Worm (Caenorhabditis elegans): Measurements from ENCODE around the gene R166.2.

The R166.2 gene

DNA sequence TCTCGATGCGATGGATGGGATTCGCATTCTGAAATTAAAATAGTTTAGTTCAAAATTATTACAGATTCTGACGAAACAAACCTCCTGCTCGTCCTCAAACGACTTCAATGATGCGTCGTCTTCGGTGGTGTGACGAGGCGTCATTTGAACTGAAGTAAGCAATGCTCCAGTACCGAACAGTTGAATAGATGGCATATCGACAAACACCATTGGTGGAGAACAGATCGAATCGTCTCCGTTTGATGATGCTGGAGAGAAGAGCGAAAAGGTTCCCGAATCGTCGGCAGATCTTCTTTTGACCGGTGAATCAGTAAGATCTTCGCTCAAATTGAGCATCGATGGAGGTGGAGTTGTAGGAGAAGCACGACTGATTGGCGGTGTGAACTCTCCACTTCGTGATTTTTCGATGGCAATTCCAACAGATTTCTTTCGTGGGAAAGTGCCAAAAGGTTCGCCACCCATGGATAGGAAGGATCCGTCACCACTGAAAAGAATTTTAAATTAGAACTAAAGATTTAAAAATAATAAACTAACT lies 7.0 kb upstream of the R166.2 start (continued):
- TF ChIP-seq madf-10 (tag; optimal IDR thresholded peaks at IDR 0.05): no peak
- no peak for TF ChIP-seq hmg-1.2 (GFP tag; IDR thresholded peaks at IDR 0.05)
- no peak for TF ChIP-seq ccch-3 (GFP tag; optimal IDR thresholded peaks at IDR 0.05)
- TF ChIP-seq akir-1 (GFP tag; optimal IDR thresholded peaks at IDR 0.05): peak; percentile 1
- TF ChIP-seq zfh-2 (GFP tag; conservative IDR thresholded peaks at IDR 0.05): peak; percentile 19; the same call in 1 of the 2 replicates
- no peak for TF ChIP-seq nfya-2 (GFP tag; IDR thresholded peaks at IDR 0.05)
- 0 out of 2 replicates have a peak, but pooled peaks have one; percentile 34 for TF ChIP-seq madf-3 (GFP tag; IDR thresholded peaks at IDR 0.05)
- TF ChIP-seq F39B2.1 (GFP tag; IDR thresholded peaks at IDR 0.05): no peak; the same call in 1 of the 2 replicates
- TF ChIP-seq T26A5.8 (tag; optimal IDR thresholded peaks at IDR 0.05): no peak
- no peak for TF ChIP-seq mel-28 (tag; optimal IDR thresholded peaks at IDR 0.05; ENCODE audit: borderline replicate concordance)
- TF ChIP-seq nfyb-1 (GFP tag; IDR thresholded peaks at IDR 0.05): peak; percentile 59; the same call in 1 of the 2 replicates
- TF ChIP-seq bed-1 (GFP tag; IDR thresholded peaks at IDR 0.05): 0 out of 2 replicates have a peak, but pooled peaks have one; percentile 26
- TF ChIP-seq ekl-4 (GFP tag; IDR thresholded peaks at IDR 0.05): no peak
- TF ChIP-seq nhr-80 (tag; optimal IDR thresholded peaks at IDR 0.05): no peak
- no peak for TF ChIP-seq let-526 (GFP tag; IDR thresholded peaks at IDR 0.05)
- no peak for TF ChIP-seq F55B11.4 (tag; optimal IDR thresholded peaks at IDR 0.05; ENCODE audit: borderline replicate concordance, insufficient read depth)
- peak in 1 of 3 experiments; percentile 23 for TF ChIP-seq lin-35 (GFP tag; optimal IDR thresholded peaks at IDR 0.05)

ce11 chrII:10543457-10544137 lies 6.1 kb upstream of the R166.2 start:
- TF ChIP-seq egl-44 (GFP tag; IDR thresholded peaks at IDR 0.05) (peak; percentile 40; the same call in 1 of the 2 replicates), attf-3 (GFP tag; conservative IDR thresholded peaks at IDR 0.05) (peak; percentile 39; the same call in 1 of the 2 replicates), somi-1 (GFP tag; optimal IDR thresholded peaks at IDR 0.05) (no peak), rec-8 (tag; optimal IDR thresholded peaks at IDR 0.05) (no peak), ztf-28 (GFP tag; IDR thresholded peaks at IDR 0.05) (peak; percentile 40; the same call in 1 of the 2 replicates), F52B5.7 (tag; optimal IDR thresholded peaks at IDR 0.05) (peak; percentile 60), snpc-4 (GFP tag; optimal IDR thresholded peaks at IDR 0.05) (no peak), snpc-4 (tag; optimal IDR thresholded peaks at IDR 0.05) (peak in 1 of 4 experiments; percentile 2), tlf-1 (GFP tag; optimal IDR thresholded peaks at IDR 0.05) (no peak), F22D6.2 (tag; optimal IDR thresholded peaks at IDR 0.05) (no peak), C06A6.2 (GFP tag; conservative IDR thresholded peaks at IDR 0.05) (no peak), nfyb-1 (GFP tag; IDR thresholded peaks at IDR 0.05) (no peak), lin-35 (GFP tag; optimal IDR thresholded peaks at IDR 0.05) (peak in 1 of 3 experiments; percentile 23), nhr-90 (tag; optimal IDR thresholded peaks at IDR 0.05) (no peak), ets-4 (GFP tag; optimal IDR thresholded peaks at IDR 0.05) (peak; percentile 53), mel-28 (tag; optimal IDR thresholded peaks at IDR 0.05; ENCODE audit: borderline replicate concordance) (no peak), hrde-1 (tag; optimal IDR thresholded peaks at IDR 0.05; ENCODE audit: borderline replicate concordance) (no peak), dox-1 (GFP tag; IDR thresholded peaks at IDR 0.05) (peak; percentile 38; the same call in 1 of the 2 replicates), ztf-18 (tag; optimal IDR thresholded peaks at IDR 0.05) (no peak), cebp-2 (GFP tag; IDR thresholded peaks at IDR 0.05) (0 out of 2 replicates have a peak, but pooled peaks have one; percentile 73), sdz-38 (tag; optimal IDR thresholded peaks at IDR 0.05) (no peak), B0019.2 (GFP tag; conservative IDR thresholded peaks at IDR 0.05) (no peak), ceh-79 (tag; optimal IDR thresholded peaks at IDR 0.05) (no peak), egl-18 (GFP tag; IDR thresholded peaks at IDR 0.05) (no peak), madf-3 (GFP tag; IDR thresholded peaks at IDR 0.05) (peak; percentile 82; the same call in 1 of the 2 replicates), let-607 (tag; optimal IDR thresholded peaks at IDR 0.05) (no peak), pha-4 (tag; optimal IDR thresholded peaks at IDR 0.05) (no peak), sea-2 (GFP tag; IDR thresholded peaks at IDR 0.05) (peak; percentile 54; the same call in 1 of the 2 replicates), rpc-1 (optimal IDR thresholded peaks at IDR 0.05) (no peak), rpc-1 (tag; optimal IDR thresholded peaks at IDR 0.05) (no peak), mes-4 (tag; optimal IDR thresholded peaks at IDR 0.05) (no peak), hlh-12 (tag; optimal IDR thresholded peaks at IDR 0.05) (no peak)

All from whole organism, young adult.